Worm (Caenorhabditis elegans) whole organism, L3 larva: ENCODE data around the gene K10D11.4.
A peak's percentile ranks its signal among the peaks of the same experiment; 100 is the strongest.

Experiments
- R02D3.7 ChIP-seq: fragments of 150-350 bp; optimal IDR thresholded peaks from 2 replicates; lab custom pipeline; 2014; ENCODE audit warnings: missing biosample characterization, missing genetic modification characterization
- ZK546.5 ChIP-seq: sonication (generic microtip); optimal IDR thresholded peaks from 2 replicates; lab custom pipeline; 2017; ENCODE audit warnings: missing biosample characterization, missing genetic modification characterization
- ama-1 ChIP-seq: fragments of 150-350 bp; optimal IDR thresholded peaks from 2 replicates; lab custom pipeline; 2018
- ceh-16 ChIP-seq: sonication (generic microtip); optimal IDR thresholded peaks from 2 replicates; lab custom pipeline; 2017; ENCODE audit warnings: missing biosample characterization, missing genetic modification characterization
- ceh-82 ChIP-seq: fragments of 150-350 bp; optimal IDR thresholded peaks from 2 replicates; lab custom pipeline; 2014; ENCODE audit warnings: missing biosample characterization, missing genetic modification characterization
- ceh-9 ChIP-seq: sonication (generic microtip); optimal IDR thresholded peaks from 2 replicates; lab custom pipeline; 2018; ENCODE audit warnings: missing biosample characterization, missing genetic modification characterization
- daf-12 ChIP-seq: fragments of 150-350 bp; optimal IDR thresholded peaks from 2 replicates; lab custom pipeline; 2014; ENCODE audit warnings: missing biosample characterization, missing genetic modification reagents, missing genetic modification characterization
- egl-5 ChIP-seq: fragments of 150-350 bp; optimal IDR thresholded peaks from 2 replicates; lab custom pipeline; 2017; ENCODE audit warnings: missing biosample characterization, missing genetic modification reagents, missing genetic modification characterization, inconsistent platforms
- elt-1 ChIP-seq: fragments of 150-350 bp; optimal IDR thresholded peaks from 2 replicates; lab custom pipeline; 2014; ENCODE audit warnings: missing biosample characterization, missing genetic modification characterization
- elt-2 ChIP-seq: sonication (generic microtip); optimal IDR thresholded peaks from 2 replicates; lab custom pipeline; 2016; ENCODE audit warnings: missing genetic modification reagents, mild to moderate bottlenecking, missing genetic modification characterization, missing compliant biosample characterization
- elt-3 ChIP-seq, 3 experiments: fragments of 150-350 bp in 1 of 3; sonication (generic microtip) in 2 of 3; optimal IDR thresholded peaks; 2 replicates in 2 of 3; 4 replicates in 1 of 3; lab custom pipeline; 2014 to 2017; ENCODE audit warnings: missing biosample characterization in 3 of 3, missing genetic modification characterization in 3 of 3
- fkh-10 ChIP-seq: sonication (generic microtip); optimal IDR thresholded peaks from 2 replicates; lab custom pipeline; 2017; ENCODE audit warnings: missing biosample characterization, missing genetic modification reagents, missing genetic modification characterization
- fkh-2 ChIP-seq: fragments of 150-350 bp; optimal IDR thresholded peaks from 2 replicates; lab custom pipeline; 2014; ENCODE audit warnings: missing biosample characterization, missing genetic modification reagents, missing genetic modification characterization
- fos-1 ChIP-seq: fragments of 150-350 bp; optimal IDR thresholded peaks from 2 replicates; lab custom pipeline; 2014; ENCODE audit warnings: missing biosample characterization, missing genetic modification characterization
- jun-1 ChIP-seq: fragments of 150-350 bp; optimal IDR thresholded peaks from 2 replicates; lab custom pipeline; 2014; ENCODE audit warnings: missing biosample characterization, missing genetic modification reagents, missing genetic modification characterization
- lsy-12 ChIP-seq: sonication (generic microtip); optimal IDR thresholded peaks from 2 replicates; lab custom pipeline; 2016; ENCODE audit warnings: mild to moderate bottlenecking, missing genetic modification characterization, missing compliant biosample characterization
- mml-1 ChIP-seq: fragments of 150-350 bp; sonication (generic microtip); optimal IDR thresholded peaks from 3 replicates; lab custom pipeline; 2014; ENCODE audit warnings: missing biosample characterization, missing genetic modification characterization
- nfya-1 ChIP-seq: sonication (generic microtip); optimal IDR thresholded peaks from 2 replicates; lab custom pipeline; 2017; ENCODE audit warnings: missing genetic modification characterization, mild to moderate bottlenecking, missing compliant biosample characterization, antibody characterized with exemption, moderate library complexity; ENCODE audit not compliant: insufficient read depth
- nhr-11 ChIP-seq: fragments of 150-350 bp; optimal IDR thresholded peaks from 2 replicates; lab custom pipeline; 2014; ENCODE audit warnings: missing biosample characterization, missing genetic modification characterization
- nhr-12 ChIP-seq: fragments of 150-350 bp; optimal IDR thresholded peaks from 2 replicates; lab custom pipeline; 2014; ENCODE audit warnings: missing biosample characterization, missing genetic modification characterization
- nhr-23 ChIP-seq: fragments of 150-350 bp; optimal IDR thresholded peaks from 2 replicates; lab custom pipeline; 2014; ENCODE audit warnings: missing biosample characterization, missing genetic modification reagents, missing genetic modification characterization
- nhr-25 ChIP-seq: sonication (generic microtip); optimal IDR thresholded peaks from 2 replicates; lab custom pipeline; 2017; ENCODE audit warnings: missing biosample characterization, missing genetic modification characterization
- nhr-77 ChIP-seq: fragments of 150-350 bp; optimal IDR thresholded peaks from 2 replicates; lab custom pipeline; 2014; ENCODE audit warnings: missing biosample characterization, missing genetic modification characterization
- pqm-1 ChIP-seq: fragments of 150-350 bp; optimal IDR thresholded peaks from 2 replicates; lab custom pipeline; 2017; ENCODE audit warnings: missing biosample characterization, missing genetic modification characterization, inconsistent platforms
- sea-2 ChIP-seq: fragments of 150-350 bp; sonication (generic microtip); optimal IDR thresholded peaks from 4 replicates; lab custom pipeline; 2014; ENCODE audit warnings: missing biosample characterization, missing genetic modification reagents, missing genetic modification characterization
- skn-1 ChIP-seq: fragments of 150-350 bp; optimal IDR thresholded peaks from 2 replicates; lab custom pipeline; 2014; ENCODE audit warnings: missing biosample characterization, missing genetic modification characterization
- unc-39 ChIP-seq: sonication (generic microtip); optimal IDR thresholded peaks from 4 replicates; lab custom pipeline; 2017; ENCODE audit warnings: missing biosample characterization, missing genetic modification characterization
- unc-62 ChIP-seq: fragments of 150-350 bp; sonication (generic microtip); optimal IDR thresholded peaks from 4 replicates; lab custom pipeline; 2014; ENCODE audit warnings: missing biosample characterization, missing genetic modification reagents, missing genetic modification characterization
- zag-1 ChIP-seq: fragments of 150-350 bp; optimal IDR thresholded peaks from 2 replicates; lab custom pipeline; 2014; ENCODE audit warnings: missing biosample characterization, missing genetic modification characterization

K10D11.4 gene

DNA sequence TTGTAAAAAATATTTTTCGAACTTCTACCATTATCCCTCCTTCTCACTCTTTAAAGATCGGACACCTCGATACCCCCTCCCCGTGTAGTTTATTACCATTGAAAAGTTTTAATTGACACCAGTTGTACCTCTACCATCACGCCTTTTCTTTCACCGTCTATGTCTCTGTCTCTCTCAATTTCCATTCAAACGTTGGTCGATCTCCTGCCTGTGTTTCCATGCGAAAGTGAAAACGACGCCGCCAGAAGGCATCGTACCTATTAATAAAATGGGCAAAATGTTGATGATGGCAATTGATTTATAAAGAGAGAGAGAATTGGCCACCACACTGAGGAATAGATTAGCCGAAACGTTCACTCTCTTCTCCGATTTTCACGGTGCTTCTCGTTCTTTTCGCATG, 19.0 kb upstream of the K10D11.4 start:
- TF ChIP-seq egl-5: peak; percentile 62
- TF ChIP-seq nhr-77 (tag; lab: Kevin White, UChicago): no peak
- no peak for TF ChIP-seq unc-62 (GFP tag; lab: Kevin White, UChicago)
- no peak for TF ChIP-seq fos-1 (tag; lab: Kevin White, UChicago)
- TF ChIP-seq nhr-12 (tag; lab: Kevin White, UChicago): no peak
- no peak for TF ChIP-seq lsy-12 (tag; lab: Kevin White, UChicago)
- peak; percentile 52 for TF ChIP-seq elt-1 (tag; lab: Kevin White, UChicago)
- TF ChIP-seq nhr-25 (tag; lab: Kevin White, UChicago): peak; percentile 59
- TF ChIP-seq zag-1: no peak

ce11 chrIV:13009507-13009906, 15.2 kb upstream of the K10D11.4 start:
- TF ChIP-seq fos-1 (tag; lab: Kevin White, UChicago): no peak
- no peak for TF ChIP-seq sea-2
- TF ChIP-seq zag-1: no peak
- TF ChIP-seq ceh-9 (tag; lab: Kevin White, UChicago): no peak
- no peak for TF ChIP-seq nhr-23 (tag; lab: Kevin White, UChicago)
- TF ChIP-seq nfya-1 (tag; lab: Kevin White, UChicago): no peak
- no peak for TF ChIP-seq mml-1 (tag; lab: Kevin White, UChicago)

- TF ChIP-seq nhr-11 (tag; lab: Kevin White, UChicago) (no peak), pqm-1 (tag; lab: Kevin White, UChicago) (peak; percentile 66), skn-1 (tag; lab: Kevin White, UChicago) (no peak), fkh-10 (GFP tag; lab: Kevin White, UChicago) (no peak), daf-12 (tag; lab: Kevin White, UChicago) (no peak), R02D3.7 (tag; lab: Kevin White, UChicago) (no peak), elt-2 (tag; lab: Kevin White, UChicago) (peak; percentile 77), sea-2 (no peak), mml-1 (tag; lab: Kevin White, UChicago) (no peak), ama-1 (lab: Kevin White, UChicago) (no peak), unc-39 (tag; lab: Kevin White, UChicago) (no peak), jun-1 (tag; lab: Kevin White, UChicago) (no peak), unc-62 (GFP tag; lab: Kevin White, UChicago) (no peak), nhr-25 (tag; lab: Kevin White, UChicago) (no peak), zag-1 (no peak), ZK546.5 (tag; lab: Kevin White, UChicago) (no peak)
- TF ChIP-seq, all 47 proteins: peak for 2
Observed at ce11 chrIV:13008405-13009208, 14.3 kb upstream of the K10D11.4 start, which contains the start of gene mbk-2. Gene mbk-2, plus strand, starts transcription at chrIV:13009158.

- TF ChIP-seq ceh-9 (tag; lab: Kevin White, UChicago): no peak
- TF ChIP-seq nhr-23 (tag; lab: Kevin White, UChicago): peak; percentile 29
Observed at ce11 chrIV:12999087-12999486, 4.8 kb upstream of the K10D11.4 start.

DNA sequence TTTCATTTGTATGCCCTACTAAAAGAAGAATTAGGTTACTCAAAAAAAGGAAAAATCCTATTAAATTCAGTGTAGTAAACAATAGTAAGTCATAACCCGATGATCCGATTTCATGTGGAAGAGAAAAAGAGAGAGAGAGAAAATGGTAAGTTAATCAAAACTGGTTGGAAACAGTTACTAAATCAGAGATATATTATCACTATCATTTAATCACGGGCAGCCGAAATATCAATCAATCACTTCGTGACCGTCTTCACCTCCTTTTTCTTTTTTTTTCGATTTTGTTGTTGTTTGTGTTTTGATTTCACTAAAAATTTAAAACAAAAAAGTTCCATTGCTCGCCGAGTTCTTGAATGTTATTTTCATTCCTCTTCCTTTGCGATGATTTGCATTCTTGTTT, 3.3 kb upstream of the K10D11.4 start:
- TF ChIP-seq nhr-23 (tag; lab: Kevin White, UChicago): peak; percentile 35
- peak in 1 of 3 experiments; percentile 8 for TF ChIP-seq elt-3 (tag; optimal IDR thresholded peaks at IDR 0.05; lab: Kevin White, UChicago)
- no peak for TF ChIP-seq fkh-2 (tag; lab: Kevin White, UChicago)
- no peak for TF ChIP-seq ceh-16 (tag; lab: Kevin White, UChicago)
- TF ChIP-seq, all 47 proteins: peak for 2

ce11 chrIV:12995886-12996285, 1.6 kb upstream of the K10D11.4 start, which contains the start of gene K10D11.7:
Gene K10D11.7, minus strand, starts transcription at chrIV:12995986.
- no peak for TF ChIP-seq unc-62 (GFP tag; lab: Kevin White, UChicago)
- TF ChIP-seq fos-1 (tag; lab: Kevin White, UChicago): no peak
- no peak for TF ChIP-seq nhr-25 (tag; lab: Kevin White, UChicago)
- TF ChIP-seq ceh-16 (tag; lab: Kevin White, UChicago): no peak
- no peak for TF ChIP-seq ceh-82 (tag; lab: Kevin White, UChicago)
